Fruit fly (Drosophila melanogaster): ENCODE data around the gene Cdlc2.

The Cdlc2 gene

dm6 chr2L:1316422-1316821 lies 27.8 kb upstream of the Cdlc2 start (continued):
- no peak for TF ChIP-seq CG12236 (GFP tag; optimal IDR thresholded peaks at IDR 0.05)
- TF ChIP-seq CG4730 (GFP tag; IDR thresholded peaks at IDR 0.05): no peak
- TF ChIP-seq CG9817 (tag; optimal IDR thresholded peaks at IDR 0.05): no peak
- TF ChIP-seq CG13296 (GFP tag; optimal IDR thresholded peaks at IDR 0.05): no peak
- no peak for TF ChIP-seq mirr (GFP tag; optimal IDR thresholded peaks at IDR 0.05)
- TF ChIP-seq Blimp-1 (GFP tag; optimal IDR thresholded peaks at IDR 0.05): peak; percentile 49
- no peak for TF ChIP-seq esg (GFP tag; conservative IDR thresholded peaks at IDR 0.05)
- TF ChIP-seq sr (GFP tag; IDR thresholded peaks at IDR 0.05): no peak
- TF ChIP-seq Dbx (GFP tag; IDR thresholded peaks at IDR 0.05): 0 out of 3 replicates have a peak, but pooled peaks have one; percentile 20
- TF ChIP-seq ATbp (GFP tag; optimal IDR thresholded peaks at IDR 0.05): peak; percentile 32
- TF ChIP-seq pan (optimal IDR thresholded peaks at IDR 0.05): no peak
- TF ChIP-seq pan (GFP tag; optimal IDR thresholded peaks at IDR 0.05 in 1 of 2, IDR thresholded peaks at IDR 0.05 in 1 of 2): peak in 1 of 2 experiments; percentile 64
- no peak for TF ChIP-seq CG5245 (GFP tag; optimal IDR thresholded peaks at IDR 0.05)
- peak; percentile 55; the same call in 2 of the 3 replicates for TF ChIP-seq Optix (GFP tag; IDR thresholded peaks at IDR 0.05)
- TF ChIP-seq CG14710 (tag; optimal IDR thresholded peaks at IDR 0.05): no peak
- TF ChIP-seq Meics (GFP tag; optimal IDR thresholded peaks at IDR 0.05): peak; percentile 39
- TF ChIP-seq BtbVII (GFP tag; optimal IDR thresholded peaks at IDR 0.05): no peak
- no peak for TF ChIP-seq yki (optimal IDR thresholded peaks at IDR 0.05)
- no peak for TF ChIP-seq Bdp1 (GFP tag; optimal IDR thresholded peaks at IDR 0.05)
- peak; percentile 57 for TF ChIP-seq vvl (GFP tag; IDR thresholded peaks at IDR 0.05)
- peak; percentile 31; the same call in 1 of the 2 replicates for TF ChIP-seq CG32767 (GFP tag; IDR thresholded peaks at IDR 0.05)
- TF ChIP-seq twi (tag; optimal IDR thresholded peaks at IDR 0.05): no peak
- peak; percentile 26 for TF ChIP-seq pnt (GFP tag; optimal IDR thresholded peaks at IDR 0.05)
- peak; percentile 47 for TF ChIP-seq CG31441 (GFP tag; IDR thresholded peaks at IDR 0.05)
- TF ChIP-seq CG1647 (GFP tag; optimal IDR thresholded peaks at IDR 0.05): no peak
- TF ChIP-seq al (GFP tag; IDR thresholded peaks at IDR 0.05): no peak
- peak; percentile 0 for TF ChIP-seq nmo (GFP tag; optimal IDR thresholded peaks at IDR 0.05)
- TF ChIP-seq CG9932 (GFP tag; IDR thresholded peaks at IDR 0.05): 0 out of 2 replicates have a peak, but pooled peaks have one; percentile 32
- TF ChIP-seq vfl (GFP tag; optimal IDR thresholded peaks at IDR 0.05): no peak
- TF ChIP-seq bab2 (GFP tag; optimal IDR thresholded peaks at IDR 0.05): peak; percentile 13
- no peak for TF ChIP-seq stwl (tag; optimal IDR thresholded peaks at IDR 0.05)
- TF ChIP-seq TFAM (GFP tag; optimal IDR thresholded peaks at IDR 0.05): no peak
- no peak for TF ChIP-seq unc-4 (GFP tag; IDR thresholded peaks at IDR 0.05; ENCODE audit: partially characterized antibody)
- no peak for TF ChIP-seq CG4360 (GFP tag; IDR thresholded peaks at IDR 0.05)
- no peak for TF ChIP-seq NFAT (GFP tag; IDR thresholded peaks at IDR 0.05)
- no peak for TF ChIP-seq CG17612 (GFP tag; IDR thresholded peaks at IDR 0.05)
- no peak for TF ChIP-seq ac (GFP tag; optimal IDR thresholded peaks at IDR 0.05)
- TF ChIP-seq CG3407 (GFP tag; optimal IDR thresholded peaks at IDR 0.05): peak; percentile 5
- TF ChIP-seq CG10654 (GFP tag; optimal IDR thresholded peaks at IDR 0.05): no peak
- TF ChIP-seq so (GFP tag; IDR thresholded peaks at IDR 0.05): no peak
- TF ChIP-seq zfh1 (GFP tag; IDR thresholded peaks at IDR 0.05): peak; percentile 57; the same call in 2 of the 3 replicates
- no peak for TF ChIP-seq sna (GFP tag; IDR thresholded peaks at IDR 0.05; ENCODE audit: partially characterized antibody)
- no peak for TF ChIP-seq CG17829 (tag; optimal IDR thresholded peaks at IDR 0.05)
- TF ChIP-seq slou (GFP tag; optimal IDR thresholded peaks at IDR 0.05): peak; percentile 16
- TF ChIP-seq CG12744 (GFP tag; optimal IDR thresholded peaks at IDR 0.05): no peak
- TF ChIP-seq Six4 (GFP tag; optimal IDR thresholded peaks at IDR 0.05): no peak
- TF ChIP-seq CG3281 (GFP tag; optimal IDR thresholded peaks at IDR 0.05): peak; percentile 30
- TF ChIP-seq CG11398 (GFP tag; optimal IDR thresholded peaks at IDR 0.05): no peak
- TF ChIP-seq Stat92E (GFP tag; optimal IDR thresholded peaks at IDR 0.05): no peak
- TF ChIP-seq CG8281 (tag; optimal IDR thresholded peaks at IDR 0.05): no peak
- TF ChIP-seq CG9609 (GFP tag; optimal IDR thresholded peaks at IDR 0.05): peak; percentile 10
- TF ChIP-seq sob (GFP tag; IDR thresholded peaks at IDR 0.05): no peak
